Worm (Caenorhabditis elegans): ENCODE measurements around the gene srh-206.

DNA sequence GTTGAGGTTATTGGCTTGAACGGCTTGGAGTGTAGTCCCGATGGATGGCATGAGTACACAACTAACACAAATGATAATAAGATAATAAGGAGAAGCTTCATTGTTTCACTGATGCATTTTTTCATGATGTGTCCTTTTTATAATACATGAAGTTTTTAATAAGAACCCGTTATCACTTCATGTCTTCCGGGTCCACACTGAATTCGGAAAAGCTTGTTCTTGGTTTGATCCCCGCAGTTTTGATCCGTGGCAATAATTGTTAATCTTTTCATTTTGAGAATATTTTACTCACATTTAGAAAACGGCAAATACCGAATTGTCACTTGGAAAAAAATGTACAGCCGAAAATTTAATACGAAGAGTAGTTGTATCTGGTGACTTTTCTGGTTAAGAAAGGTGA lies 33.9 kb upstream of the srh-206 start, which contains the start of gene Y102A5C.27:
- no peak for TF ChIP-seq him-1 (tag; optimal IDR thresholded peaks at IDR 0.05)
- no peak for TF ChIP-seq W03F9.2 (tag; optimal IDR thresholded peaks at IDR 0.05)
- TF ChIP-seq dao-5 (tag; optimal IDR thresholded peaks at IDR 0.05), result no peak

Measured in whole organism, L4/young adult.